Fruit fly (Drosophila melanogaster): ENCODE results near the gene Cap-D3.

DNA sequence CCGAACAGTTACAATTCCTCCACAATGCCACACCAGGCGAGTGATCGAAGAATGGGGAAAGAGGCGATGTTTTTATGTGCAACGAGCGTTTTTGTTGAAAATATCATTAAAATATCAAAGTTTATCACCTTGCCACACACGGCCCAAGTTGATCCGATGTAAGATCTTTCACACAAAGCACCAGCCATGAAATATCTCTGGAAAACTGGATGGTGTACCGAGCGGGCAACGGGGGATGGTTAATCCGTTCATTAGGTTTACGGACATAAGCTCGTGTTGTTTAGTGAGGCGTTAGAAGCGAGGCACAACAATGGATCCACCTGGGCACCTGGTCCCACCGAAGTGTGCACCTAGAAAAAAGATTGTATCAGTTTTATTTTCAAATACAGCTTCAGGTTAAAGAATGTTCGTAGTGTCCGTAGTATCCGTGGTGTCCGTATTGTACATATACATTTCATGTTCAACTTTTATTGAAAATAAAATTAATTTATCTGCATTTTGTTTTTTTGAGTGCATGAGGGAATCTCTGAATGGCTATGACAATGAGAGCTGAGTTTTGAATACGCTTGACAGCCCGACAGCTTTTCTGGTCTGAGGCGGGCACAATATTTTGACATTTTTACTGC is 29.1 kb upstream of the Cap-D3 start:
- TF ChIP-seq h (optimal IDR thresholded peaks at IDR 0.05) (no peak), ttk (optimal IDR thresholded peaks at IDR 0.05) (no peak), Myc (optimal IDR thresholded peaks at IDR 0.05) (no peak), Sin3A (optimal IDR thresholded peaks at IDR 0.05) (no peak), insv (optimal IDR thresholded peaks at IDR 0.05) (no peak)

Data from Kc167 (cell line).